Worm (Caenorhabditis elegans) whole organism, early embryonic: ENCODE results near the gene aqp-3.

ENCODE experiments used
- B0310.2 ChIP-seq: sonication (generic microtip); optimal IDR thresholded peaks from 2 replicates; lab custom pipeline; 2016; ENCODE audit warnings: mild to moderate bottlenecking, missing genetic modification characterization, missing compliant biosample characterization
- aly-1 ChIP-seq: sonication (generic microtip); optimal IDR thresholded peaks from 2 replicates; lab custom pipeline; 2016; ENCODE audit warnings: missing genetic modification characterization, missing compliant biosample characterization
- ama-1 ChIP-seq: fragments of 150-350 bp; optimal IDR thresholded peaks from 2 replicates; lab custom pipeline; 2014
- ceh-13 ChIP-seq: fragments of 200-800 bp; sonication (Bioruptor generic); optimal IDR thresholded peaks from 2 replicates; lab custom pipeline; 2018; ENCODE audit warnings: mild to moderate bottlenecking, missing genetic modification characterization, missing compliant biosample characterization
- ets-7 ChIP-seq: sonication (generic microtip); optimal IDR thresholded peaks from 2 replicates; lab custom pipeline; 2016; ENCODE audit warnings: missing genotype, missing genetic modification characterization, missing compliant biosample characterization
- hmbx-1 ChIP-seq: sonication (generic microtip); optimal IDR thresholded peaks from 2 replicates; lab custom pipeline; 2016; ENCODE audit warnings: mild to moderate bottlenecking, missing genetic modification characterization, missing compliant biosample characterization
- hnd-1 ChIP-seq: sonication (generic microtip); optimal IDR thresholded peaks from 2 replicates; lab custom pipeline; 2016; ENCODE audit warnings: missing genetic modification characterization, missing compliant biosample characterization
- scrt-1 ChIP-seq: fragments of 200-800 bp; sonication (Bioruptor generic); IDR thresholded peaks from 2 replicates; pipeline ENCODE4 v1.3.6; 2022; ENCODE audit warnings: missing genetic modification characterization, missing compliant biosample characterization
- tbx-11 ChIP-seq: fragments of 200-800 bp; sonication (Bioruptor generic); IDR thresholded peaks from 2 replicates; pipeline ENCODE4 v1.3.6; 2022; ENCODE audit warnings: missing genetic modification characterization, missing compliant biosample characterization
- tbx-37 ChIP-seq: fragments of 200-800 bp; sonication (Bioruptor generic); conservative IDR thresholded peaks from 2 replicates; pipeline ENCODE4 v1.3.6; 2022; ENCODE audit warnings: missing genetic modification reagents, missing genetic modification characterization, missing compliant biosample characterization
- tra-4 ChIP-seq: sonication (generic microtip); optimal IDR thresholded peaks from 2 replicates; lab custom pipeline; 2017; ENCODE audit warnings: missing genetic modification characterization, missing compliant biosample characterization

DNA sequence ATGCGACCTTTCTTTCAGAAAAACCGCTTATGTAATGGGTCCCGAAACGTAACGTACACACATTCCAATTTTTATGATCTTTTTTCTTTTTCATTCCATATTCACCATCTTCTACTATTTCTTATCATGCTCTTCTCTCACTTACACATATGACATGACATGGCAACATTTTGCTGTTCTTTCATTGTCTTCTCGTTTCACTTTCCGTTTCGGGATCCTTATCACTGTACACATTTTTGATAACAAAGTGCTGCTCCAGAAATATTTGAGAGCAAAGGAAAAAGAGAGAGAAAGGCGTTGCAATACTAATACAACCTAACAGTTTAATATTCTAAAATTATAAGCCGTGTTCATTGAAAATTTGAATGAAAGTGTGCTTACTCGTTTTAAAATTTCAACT, 4.1 kb upstream of the aqp-3 start:
- TF ChIP-seq hnd-1 (tag; lab: Kevin White, UChicago) = no peak
- no peak for TF ChIP-seq tra-4 (tag; lab: Kevin White, UChicago)
- no peak for TF ChIP-seq scrt-1
- no peak for TF ChIP-seq tbx-11 (GFP tag; lab: Robert Waterston, UW)
- no peak for TF ChIP-seq B0310.2
- TF ChIP-seq ama-1 (lab: Kevin White, UChicago) = no peak
- TF ChIP-seq hmbx-1 (tag; lab: Kevin White, UChicago) = no peak
- TF ChIP-seq ets-7 = no peak
- no peak for TF ChIP-seq tbx-37 (GFP tag; lab: Robert Waterston, UW)
- no peak for TF ChIP-seq ceh-13 (GFP tag; lab: Kevin White, UChicago)
- no peak for TF ChIP-seq aly-1 (tag; lab: Kevin White, UChicago)
